Fruit fly (Drosophila melanogaster) whole organism, prepupa: ENCODE data around the gene CG3764.

Experiments used
- CG6163 ChIP-seq: fragments of 200-800 bp; sonication (Bioruptor generic); IDR thresholded peaks from 3 replicates; pipeline ENCODE4 v1.3.6; 2022; ENCODE audit warnings: missing biosample characterization, missing genetic modification characterization
- CG8632 ChIP-seq: fragments of 200-800 bp; sonication (Bioruptor generic); optimal IDR thresholded peaks from 3 replicates; lab custom pipeline; 2016; ENCODE audit warnings: missing biosample characterization, missing genetic modification characterization
- Smox ChIP-seq: fragments of 200-800 bp; sonication (Bioruptor generic); optimal IDR thresholded peaks from 3 replicates; lab custom pipeline; 2016; ENCODE audit warnings: missing biosample characterization, missing genetic modification characterization
- dac ChIP-seq: fragments of 200-800 bp; sonication (Bioruptor generic); optimal IDR thresholded peaks from 2 replicates; lab custom pipeline; 2017; ENCODE audit warnings: missing biosample characterization, mild to moderate bottlenecking, missing genetic modification characterization
- eg ChIP-seq: fragments of 200-800 bp; sonication (Bioruptor generic); IDR thresholded peaks from 3 replicates; pipeline ENCODE4 v1.3.6; 2022; ENCODE audit warnings: missing biosample characterization, missing genetic modification characterization
- salr ChIP-seq, 2 experiments: fragments of 200-800 bp; sonication (Bioruptor generic); optimal IDR thresholded peaks; 3 replicates each; lab custom pipeline; 2016 to 2018; ENCODE audit warnings: missing biosample characterization in 2 of 2, missing genetic modification characterization in 2 of 2, mild to moderate bottlenecking in 1 of 2
- ss ChIP-seq, 2 experiments: fragments of 200-800 bp; sonication (Bioruptor generic); optimal IDR thresholded peaks; 2 replicates in 1 of 2; 3 replicates in 1 of 2; lab custom pipeline; 2017 to 2018; ENCODE audit warnings: mild to moderate bottlenecking in 2 of 2, missing biosample characterization in 2 of 2, missing genetic modification characterization in 2 of 2, moderate library complexity in 1 of 2
- svp ChIP-seq: fragments of 200-800 bp; sonication (Bioruptor generic); peaks from one replicate; lab custom pipeline; 2016; ENCODE audit warnings: missing biosample characterization, missing genetic modification characterization

dm6 chr3L:16989169-16989568 is 23.2 kb downstream of the CG3764 start:
- TF ChIP-seq salr (GFP tag; optimal IDR thresholded peaks at IDR 0.05; lab: Kevin White, UChicago) = peak in 1 of 2 experiments; percentile 37
- TF ChIP-seq dac = no peak
- TF ChIP-seq eg (GFP tag; lab: Robert Waterston, UW) = peak; percentile 73; the same call in 1 of the 3 replicates
- TF ChIP-seq svp (GFP tag; lab: Kevin White, UChicago) = peak; percentile 93
- peak; percentile 82 for TF ChIP-seq Smox (GFP tag; lab: Kevin White, UChicago)
- TF ChIP-seq CG6163 = peak; percentile 76; the same call in 2 of the 3 replicates
- peak; percentile 87 for TF ChIP-seq CG8632
- TF ChIP-seq ss (GFP tag; optimal IDR thresholded peaks at IDR 0.05; lab: Kevin White, UChicago) = peak; percentile 88 to 90
